Fruit fly (Drosophila melanogaster): ENCODE data around the gene CG9588.
A peak's percentile ranks its signal among the peaks of the same experiment; 100 is the strongest.

Gene CG9588

dm6 chr3R:13716827-13717226 lies 40.3 kb upstream of the CG9588 start (continued):
- TF ChIP-seq pita (GFP tag; optimal IDR thresholded peaks at IDR 0.05) (no peak), kay (GFP tag; optimal IDR thresholded peaks at IDR 0.05) (peak; percentile 50), nau (GFP tag; optimal IDR thresholded peaks at IDR 0.05) (no peak), jumu (GFP tag; optimal IDR thresholded peaks at IDR 0.05) (peak; percentile 32), CG34224 (GFP tag; IDR thresholded peaks at IDR 0.05; ENCODE audit: partially characterized antibody) (no peak), H2.0 (GFP tag; IDR thresholded peaks at IDR 0.05) (peak; percentile 45; the same call in 1 of the 2 replicates), CG11504 (tag; optimal IDR thresholded peaks at IDR 0.05) (peak; percentile 76), CG12219 (GFP tag; optimal IDR thresholded peaks at IDR 0.05) (no peak), dmrt99B (tag; optimal IDR thresholded peaks at IDR 0.05) (peak; percentile 22), CG6683 (GFP tag; optimal IDR thresholded peaks at IDR 0.05) (no peak), CG12299 (tag; optimal IDR thresholded peaks at IDR 0.05) (no peak), CG4424 (GFP tag; optimal IDR thresholded peaks at IDR 0.05) (no peak), Rx (GFP tag; IDR thresholded peaks at IDR 0.05) (peak; percentile 23; the same call in 1 of the 2 replicates), CG17359 (tag; optimal IDR thresholded peaks at IDR 0.05) (peak; percentile 35), Oli (tag; optimal IDR thresholded peaks at IDR 0.05) (peak; percentile 11), slbo (GFP tag; IDR thresholded peaks at IDR 0.05) (peak; percentile 29; the same call in 1 of the 2 replicates), Adf1 (GFP tag; IDR thresholded peaks at IDR 0.05) (no peak), Trl (optimal IDR thresholded peaks at IDR 0.05) (no peak), Trl (GFP tag; optimal IDR thresholded peaks at IDR 0.05) (peak; percentile 3), grn (GFP tag; optimal IDR thresholded peaks at IDR 0.05) (no peak), dmrt11E (tag; optimal IDR thresholded peaks at IDR 0.05) (no peak), chm (GFP tag; IDR thresholded peaks at IDR 0.05) (no peak), ttk (GFP tag; IDR thresholded peaks at IDR 0.05) (no peak), CG10959 (GFP tag; IDR thresholded peaks at IDR 0.05) (0 out of 2 replicates have a peak, but pooled peaks have one; percentile 15), CG2712 (tag; optimal IDR thresholded peaks at IDR 0.05) (peak; percentile 16), H15 (GFP tag; IDR thresholded peaks at IDR 0.05) (peak; percentile 45; the same call in 1 of the 3 replicates), CG12744 (GFP tag; optimal IDR thresholded peaks at IDR 0.05) (no peak), onecut (GFP tag; IDR thresholded peaks at IDR 0.05) (0 out of 2 replicates have a peak, but pooled peaks have one; percentile 9), CG14441 (GFP tag; IDR thresholded peaks at IDR 0.05) (peak; percentile 47), hkb (optimal IDR thresholded peaks at IDR 0.05) (no peak), hkb (GFP tag; IDR thresholded peaks at IDR 0.05) (peak; percentile 78), esg (GFP tag; conservative IDR thresholded peaks at IDR 0.05) (no peak; the same call in 1 of the 2 replicates), lmd (GFP tag; IDR thresholded peaks at IDR 0.05) (peak; percentile 34; the same call in 1 of the 2 replicates)

DNA sequence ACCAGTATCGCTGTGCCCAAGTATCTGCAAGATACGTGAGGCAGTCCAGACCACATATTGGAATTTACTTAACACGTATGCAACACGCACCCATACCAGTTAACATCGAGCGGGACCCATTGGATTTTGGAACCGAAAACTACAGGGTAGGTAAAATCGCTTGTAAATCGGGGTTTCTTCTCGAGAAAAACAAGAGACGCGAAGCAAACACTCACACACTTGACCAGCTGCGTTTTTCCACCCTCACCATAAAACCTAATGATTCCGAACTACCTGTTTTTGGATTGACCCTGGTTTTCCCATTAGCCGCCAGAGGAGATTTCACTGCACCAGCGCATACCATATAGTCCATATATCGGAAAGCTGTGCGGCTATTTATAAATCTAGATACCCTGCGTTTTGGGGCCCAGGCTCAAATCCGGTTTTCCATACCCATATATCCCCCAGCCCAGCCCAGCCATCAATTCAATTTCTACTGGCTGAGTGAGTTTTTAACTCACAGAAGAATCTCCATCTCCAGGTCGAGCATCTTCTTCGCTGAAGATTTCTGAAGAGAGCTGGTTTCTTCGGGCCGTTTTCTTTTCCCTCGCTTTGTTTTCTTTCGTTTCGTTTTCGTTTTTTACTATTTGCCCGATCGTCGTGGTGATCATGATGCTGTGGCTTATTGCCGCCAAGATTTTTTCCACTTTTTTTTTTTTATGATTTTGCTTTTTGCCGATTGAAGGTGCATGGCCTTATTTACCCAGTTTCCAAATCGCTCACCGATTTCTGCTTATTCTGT lies 39.4 kb upstream of the CG9588 start:
- peak; percentile 85 for TF ChIP-seq nom (GFP tag; optimal IDR thresholded peaks at IDR 0.05)
- peak; percentile 68 for TF ChIP-seq D19B (GFP tag; optimal IDR thresholded peaks at IDR 0.05)
- peak; percentile 11 for TF ChIP-seq abd-A (tag; optimal IDR thresholded peaks at IDR 0.05)
- TF ChIP-seq D19A (tag; optimal IDR thresholded peaks at IDR 0.05): peak; percentile 50
- 0 out of 4 replicates have a peak, but pooled peaks have one; percentile 38 for TF ChIP-seq chinmo (GFP tag; IDR thresholded peaks at IDR 0.05; ENCODE audit: partially characterized antibody)
- peak; percentile 73 for TF ChIP-seq zen (tag; optimal IDR thresholded peaks at IDR 0.05)
- TF ChIP-seq Poxn (GFP tag; IDR thresholded peaks at IDR 0.05): no peak
- peak; percentile 82 for TF ChIP-seq cad (GFP tag; optimal IDR thresholded peaks at IDR 0.05)
- peak; percentile 88 for TF ChIP-seq z (GFP tag; IDR thresholded peaks at IDR 0.05)
- no peak for TF ChIP-seq CG12236 (GFP tag; optimal IDR thresholded peaks at IDR 0.05)
- peak; percentile 4 for TF ChIP-seq Deaf1 (tag; optimal IDR thresholded peaks at IDR 0.05)
- TF ChIP-seq CG12769 (tag; optimal IDR thresholded peaks at IDR 0.05): peak; percentile 19
- TF ChIP-seq bsh (GFP tag; optimal IDR thresholded peaks at IDR 0.05): peak in 1 of 2 experiments; percentile 28
- no peak for TF ChIP-seq tna (GFP tag; IDR thresholded peaks at IDR 0.05; ENCODE audit: partially characterized antibody)
- peak; percentile 34 for TF ChIP-seq Med (GFP tag)
- TF ChIP-seq CG13894 (tag; optimal IDR thresholded peaks at IDR 0.05): peak; percentile 51
- no peak for TF ChIP-seq Hr78 (GFP tag; optimal IDR thresholded peaks at IDR 0.05)
- TF ChIP-seq insv (GFP tag; optimal IDR thresholded peaks at IDR 0.05): peak in 1 of 2 experiments; percentile 66
